Fruit fly (Drosophila melanogaster): ENCODE data around the gene lsn.

lsn gene

dm6 chr3R:21878473-21878872 is 13.5 kb downstream of the lsn start, which contains the start of gene CG34148 (continued):
- TF ChIP-seq cato (GFP tag; optimal IDR thresholded peaks at IDR 0.05; ENCODE audit: borderline replicate concordance) = no peak
- TF ChIP-seq nmo (GFP tag; optimal IDR thresholded peaks at IDR 0.05) = no peak
- peak; percentile 32 for TF ChIP-seq pzg (GFP tag; optimal IDR thresholded peaks at IDR 0.05)
- TF ChIP-seq cwo (GFP tag; optimal IDR thresholded peaks at IDR 0.05) = no peak
- TF ChIP-seq tx (GFP tag; optimal IDR thresholded peaks at IDR 0.05) = no peak
- peak; percentile 60; the same call in 2 of the 3 replicates for TF ChIP-seq Doc3 (GFP tag; IDR thresholded peaks at IDR 0.05; ENCODE audit: partially characterized antibody)
- TF ChIP-seq CG34422 (GFP tag; IDR thresholded peaks at IDR 0.05) = no peak
- TF ChIP-seq chinmo (GFP tag; IDR thresholded peaks at IDR 0.05; ENCODE audit: partially characterized antibody) = 0 out of 4 replicates have a peak, but pooled peaks have one; percentile 81
- no peak for TF ChIP-seq crol (GFP tag; IDR thresholded peaks at IDR 0.05)
- no peak for TF ChIP-seq CG7928 (GFP tag; optimal IDR thresholded peaks at IDR 0.05)
- TF ChIP-seq Hr3 (GFP tag; optimal IDR thresholded peaks at IDR 0.05) = no peak
- no peak for TF ChIP-seq croc (GFP tag; conservative IDR thresholded peaks at IDR 0.05)
- no peak for TF ChIP-seq Fer2 (tag; optimal IDR thresholded peaks at IDR 0.05)
- TF ChIP-seq CG2875 (GFP tag; optimal IDR thresholded peaks at IDR 0.05) = no peak
- TF ChIP-seq ind (GFP tag; optimal IDR thresholded peaks at IDR 0.05) = no peak
- TF ChIP-seq Asciz (GFP tag; optimal IDR thresholded peaks at IDR 0.05) = no peak
- no peak for TF ChIP-seq ase (GFP tag; IDR thresholded peaks at IDR 0.05)
- no peak for TF ChIP-seq zfh1 (GFP tag; IDR thresholded peaks at IDR 0.05)
- no peak for TF ChIP-seq D19B (GFP tag; optimal IDR thresholded peaks at IDR 0.05)
- no peak for TF ChIP-seq CG11723 (GFP tag; optimal IDR thresholded peaks at IDR 0.05)
- no peak for TF ChIP-seq ro (GFP tag; IDR thresholded peaks at IDR 0.05)
- no peak for TF ChIP-seq CG1647 (GFP tag; optimal IDR thresholded peaks at IDR 0.05)
- TF ChIP-seq schlank (tag; optimal IDR thresholded peaks at IDR 0.05) = no peak
- TF ChIP-seq GATAe (GFP tag; conservative IDR thresholded peaks at IDR 0.05) = no peak
- no peak for TF ChIP-seq ap (GFP tag; IDR thresholded peaks at IDR 0.05)
- no peak for TF ChIP-seq Mes4 (GFP tag; optimal IDR thresholded peaks at IDR 0.05)
- TF ChIP-seq Aef1 (GFP tag; IDR thresholded peaks at IDR 0.05) = no peak
- no peak for TF ChIP-seq HmgD (GFP tag; optimal IDR thresholded peaks at IDR 0.05)
- TF ChIP-seq CG10565 (GFP tag; optimal IDR thresholded peaks at IDR 0.05) = no peak
- no peak for TF ChIP-seq bab2 (GFP tag; optimal IDR thresholded peaks at IDR 0.05)
- no peak for TF ChIP-seq sr (GFP tag; IDR thresholded peaks at IDR 0.05)
- TF ChIP-seq CG43689 (GFP tag; IDR thresholded peaks at IDR 0.05) = no peak
- no peak for TF ChIP-seq CTCF (GFP tag; optimal IDR thresholded peaks at IDR 0.05)
- no peak for TF ChIP-seq CG18011 (GFP tag; optimal IDR thresholded peaks at IDR 0.05)
- TF ChIP-seq CG6813 (GFP tag; optimal IDR thresholded peaks at IDR 0.05) = no peak
- TF ChIP-seq sob (GFP tag; IDR thresholded peaks at IDR 0.05) = no peak
- TF ChIP-seq lbe (GFP tag; optimal IDR thresholded peaks at IDR 0.05) = no peak
- no peak for TF ChIP-seq CG4820 (GFP tag; optimal IDR thresholded peaks at IDR 0.05)
- peak; percentile 68; the same call in 2 of the 3 replicates for TF ChIP-seq Opbp (GFP tag; IDR thresholded peaks at IDR 0.05; ENCODE audit: partially characterized antibody)
- TF ChIP-seq Neu2 (GFP tag; optimal IDR thresholded peaks at IDR 0.05; ENCODE audit: borderline replicate concordance) = no peak
- no peak for TF ChIP-seq CG3281 (GFP tag; optimal IDR thresholded peaks at IDR 0.05)
- no peak for TF ChIP-seq CG14014 (GFP tag; IDR thresholded peaks at IDR 0.05)
- no peak for TF ChIP-seq CG32767 (GFP tag; IDR thresholded peaks at IDR 0.05)
- TF ChIP-seq dysf (GFP tag; IDR thresholded peaks at IDR 0.05) = no peak
- TF ChIP-seq Hmr (GFP tag; optimal IDR thresholded peaks at IDR 0.05) = no peak
- no peak for TF ChIP-seq Side (GFP tag; optimal IDR thresholded peaks at IDR 0.05)
- TF ChIP-seq Myb (GFP tag; optimal IDR thresholded peaks at IDR 0.05) = no peak
- TF ChIP-seq CG6765 (GFP tag; optimal IDR thresholded peaks at IDR 0.05) = no peak
- TF ChIP-seq disco-r (GFP tag; optimal IDR thresholded peaks at IDR 0.05) = no peak
- TF ChIP-seq Ravus (GFP tag; IDR thresholded peaks at IDR 0.05) = no peak
- TF ChIP-seq CG11560 (tag; IDR thresholded peaks at IDR 0.05) = no peak
- TF ChIP-seq CrebB (tag; optimal IDR thresholded peaks at IDR 0.05) = no peak
- TF ChIP-seq E2f1 (GFP tag; IDR thresholded peaks at IDR 0.05) = no peak
